Fruit fly (Drosophila melanogaster) whole organism, prepupa: ENCODE measurements around the gene CG9500.

Experiments used
- CG10669 ChIP-seq: fragments of 200-800 bp; sonication (Bioruptor generic); optimal IDR thresholded peaks from 3 replicates; lab custom pipeline; 2018; ENCODE audit warnings: missing biosample characterization, mild to moderate bottlenecking, missing genetic modification characterization, moderate library complexity
- CG15336 ChIP-seq: fragments of 200-800 bp; sonication (Bioruptor generic); IDR thresholded peaks from 2 replicates; pipeline ENCODE4 v1.3.6; 2022; ENCODE audit warnings: missing biosample characterization, missing genetic modification characterization
- CG3032 ChIP-seq: fragments of 200-800 bp; optimal IDR thresholded peaks from 2 replicates; lab custom pipeline; 2019; ENCODE audit warnings: missing biosample characterization, mild to moderate bottlenecking, missing genetic modification characterization, moderate library complexity
- CG8119 ChIP-seq: fragments of 200-800 bp; sonication (Bioruptor generic); IDR thresholded peaks from 3 replicates; pipeline ENCODE4 v1.3.6; 2022; ENCODE audit warnings: missing biosample characterization, missing genetic modification characterization
- CG8319 ChIP-seq: fragments of 200-800 bp; sonication (Bioruptor generic); optimal IDR thresholded peaks from 3 replicates; lab custom pipeline; 2016; ENCODE audit warnings: missing biosample characterization, missing genetic modification characterization
- CG9139 ChIP-seq: fragments of 200-800 bp; sonication (Bioruptor generic); optimal IDR thresholded peaks from 3 replicates; lab custom pipeline; 2017; ENCODE audit warnings: missing biosample characterization, mild to moderate bottlenecking, missing genetic modification characterization
- Gug ChIP-seq: fragments of 200-800 bp; sonication (Bioruptor generic); IDR thresholded peaks from 2 replicates; pipeline ENCODE4 v1.3.6; 2022; ENCODE audit warnings: missing biosample characterization, missing genetic modification characterization
- OdsH ChIP-seq: fragments of 200-800 bp; sonication (Bioruptor generic); optimal IDR thresholded peaks from 3 replicates; lab custom pipeline; 2016; ENCODE audit warnings: missing biosample characterization, missing genetic modification characterization
- acj6 ChIP-seq: fragments of 200-800 bp; sonication (Bioruptor generic); optimal IDR thresholded peaks from 3 replicates; lab custom pipeline; 2016; ENCODE audit warnings: missing biosample characterization, missing genetic modification characterization
- dac ChIP-seq: fragments of 200-800 bp; sonication (Bioruptor generic); optimal IDR thresholded peaks from 2 replicates; lab custom pipeline; 2017; ENCODE audit warnings: missing biosample characterization, mild to moderate bottlenecking, missing genetic modification characterization
- eg ChIP-seq: fragments of 200-800 bp; sonication (Bioruptor generic); IDR thresholded peaks from 3 replicates; pipeline ENCODE4 v1.3.6; 2022; ENCODE audit warnings: missing biosample characterization, missing genetic modification characterization
- lz ChIP-seq: fragments of 200-800 bp; sonication (Bioruptor generic); optimal IDR thresholded peaks from 3 replicates; lab custom pipeline; 2016; ENCODE audit warnings: missing biosample characterization, missing genetic modification characterization
- svp ChIP-seq: fragments of 200-800 bp; sonication (Bioruptor generic); peaks from one replicate; lab custom pipeline; 2016; ENCODE audit warnings: missing biosample characterization, missing genetic modification characterization

CG9500 gene

dm6 chr2L:6308651-6309050 is 49.5 kb downstream of the CG9500 start, which contains the start of the genes CG43922 and CG13984:
Gene CG43922 (minus strand): TSS chr2L:6308751.
Gene CG13984 (plus strand): TSS chr2L:6308819.
- TF ChIP-seq eg (no peak), CG3032 (no peak), CG8319 (GFP tag; lab: Kevin White, UChicago) (no peak), CG8119 (GFP tag; lab: Robert Waterston, UW) (no peak), lz (GFP tag; lab: Kevin White, UChicago) (no peak), acj6 (GFP tag; lab: Kevin White, UChicago) (no peak), Gug (GFP tag; lab: Robert Waterston, UW) (no peak), dac (GFP tag; lab: Kevin White, UChicago) (no peak), CG10669 (no peak), CG9139 (GFP tag; lab: Kevin White, UChicago) (no peak), CG15336 (GFP tag; lab: Robert Waterston, UW) (no peak), OdsH (no peak), svp (GFP tag; lab: Kevin White, UChicago) (no peak)
